Worm (Caenorhabditis elegans): ENCODE results near the gene K12H6.4.

The K12H6.4 gene

ce11 chrII:2802804-2803586 is 21.1 kb downstream of the K12H6.4 start:
- no peak for TF ChIP-seq ztf-3 (GFP tag; optimal IDR thresholded peaks at IDR 0.05)
- no peak for TF ChIP-seq hlh-12 (tag; optimal IDR thresholded peaks at IDR 0.05)
- no peak for TF ChIP-seq bed-2 (GFP tag; IDR thresholded peaks at IDR 0.05)
- TF ChIP-seq madf-3 (GFP tag; IDR thresholded peaks at IDR 0.05): no peak
- no peak for TF ChIP-seq attf-5 (GFP tag; optimal IDR thresholded peaks at IDR 0.05)
- TF ChIP-seq cebp-1 (GFP tag; IDR thresholded peaks at IDR 0.05): no peak
- peak; percentile 44 for TF ChIP-seq cebp-1 (tag; optimal IDR thresholded peaks at IDR 0.05)
- TF ChIP-seq chd-7 (tag; optimal IDR thresholded peaks at IDR 0.05): no peak
- TF ChIP-seq lag-1 (GFP tag; IDR thresholded peaks at IDR 0.05): no peak
- TF ChIP-seq K12H6.12 (tag; optimal IDR thresholded peaks at IDR 0.05): no peak
- TF ChIP-seq snpc-1.3 (tag; optimal IDR thresholded peaks at IDR 0.05; ENCODE audit: insufficient read depth): no peak
- TF ChIP-seq mes-4 (tag; optimal IDR thresholded peaks at IDR 0.05): no peak
- TF ChIP-seq mcd-1 (GFP tag; IDR thresholded peaks at IDR 0.05): no peak
- no peak for TF ChIP-seq fkh-3 (tag; optimal IDR thresholded peaks at IDR 0.05)
- TF ChIP-seq madf-10 (tag; optimal IDR thresholded peaks at IDR 0.05): no peak
- no peak for TF ChIP-seq ceh-100 (GFP tag; IDR thresholded peaks at IDR 0.05)
- no peak for TF ChIP-seq ztf-22 (GFP tag; optimal IDR thresholded peaks at IDR 0.05)
- TF ChIP-seq nfya-1 (tag; optimal IDR thresholded peaks at IDR 0.05; ENCODE audit: borderline replicate concordance, insufficient read depth): no peak
- TF ChIP-seq Y95B8A.8 (GFP tag; IDR thresholded peaks at IDR 0.05): no peak
- no peak for TF ChIP-seq ceh-58 (GFP tag; IDR thresholded peaks at IDR 0.05)
- TF ChIP-seq nhr-80 (tag; optimal IDR thresholded peaks at IDR 0.05): peak; percentile 75
- TF ChIP-seq B0035.1 (tag; optimal IDR thresholded peaks at IDR 0.05): no peak
- TF ChIP-seq hmg-1.2 (GFP tag; IDR thresholded peaks at IDR 0.05): peak; percentile 91
- no peak for TF ChIP-seq B0019.2 (GFP tag; conservative IDR thresholded peaks at IDR 0.05)
- TF ChIP-seq lin-40 (tag; optimal IDR thresholded peaks at IDR 0.05): no peak

ce11 chrII:2801764-2802163 is 22.3 kb downstream of the K12H6.4 start:
- TF ChIP-seq egl-18 (GFP tag; IDR thresholded peaks at IDR 0.05) (no peak), hmg-1.2 (GFP tag; IDR thresholded peaks at IDR 0.05) (peak; percentile 55), D2030.7 (GFP tag; IDR thresholded peaks at IDR 0.05) (no peak), zfh-2 (GFP tag; conservative IDR thresholded peaks at IDR 0.05) (peak; percentile 58; the same call in 1 of the 2 replicates)

ce11 chrII:2800550-2801233 is 23.4 kb downstream of the K12H6.4 start, which contains the start of gene nhr-119:
nhr-119 (minus strand) TSS chrII:2800600.
- TF ChIP-seq chd-7 (tag; optimal IDR thresholded peaks at IDR 0.05) (peak; percentile 5), dox-1 (GFP tag; IDR thresholded peaks at IDR 0.05) (peak; percentile 48; the same call in 1 of the 2 replicates), mcd-1 (GFP tag; IDR thresholded peaks at IDR 0.05) (peak; percentile 57), nfyb-1 (GFP tag; IDR thresholded peaks at IDR 0.05) (0 out of 2 replicates have a peak, but pooled peaks have one; percentile 24), B0019.2 (GFP tag; conservative IDR thresholded peaks at IDR 0.05) (no peak), ekl-4 (GFP tag; IDR thresholded peaks at IDR 0.05) (0 out of 2 replicates have a peak, but pooled peaks have one; percentile 38), lin-26 (GFP tag; IDR thresholded peaks at IDR 0.05) (no peak), tbp1 (GFP tag; optimal IDR thresholded peaks at IDR 0.05) (peak; percentile 15), atf-7 (tag; optimal IDR thresholded peaks at IDR 0.05) (peak; percentile 23), gei-17 (GFP tag; optimal IDR thresholded peaks at IDR 0.05) (no peak), ztf-26 (tag; optimal IDR thresholded peaks at IDR 0.05) (peak; percentile 61), nhr-80 (tag; optimal IDR thresholded peaks at IDR 0.05) (peak; percentile 67), egrh-3 (GFP tag; IDR thresholded peaks at IDR 0.05) (peak; percentile 66), lin-35 (GFP tag; optimal IDR thresholded peaks at IDR 0.05) (peak in 1 of 3 experiments; percentile 41), cebp-1 (GFP tag; IDR thresholded peaks at IDR 0.05) (no peak), cebp-1 (tag; optimal IDR thresholded peaks at IDR 0.05) (peak; percentile 42), let-607 (tag; optimal IDR thresholded peaks at IDR 0.05) (peak in 1 of 2 experiments; percentile 42), Y53G8AR.9 (GFP tag; conservative IDR thresholded peaks at IDR 0.05) (no peak), F22D6.2 (tag; optimal IDR thresholded peaks at IDR 0.05) (peak; percentile 33), aptf-3 (GFP tag; IDR thresholded peaks at IDR 0.05) (no peak), lin-40 (tag; optimal IDR thresholded peaks at IDR 0.05) (peak; percentile 75), hmg-1.2 (GFP tag; IDR thresholded peaks at IDR 0.05) (peak; percentile 82)
